Worm (Caenorhabditis elegans) whole organism, L4/young adult: Measurements from ENCODE around the gene M176.5.

Source experiments
- W03F9.2 ChIP-seq: fragments of 150-350 bp; optimal IDR thresholded peaks from 2 replicates; lab custom pipeline; 2014; ENCODE audit warnings: missing biosample characterization, missing genetic modification characterization
- dao-5 ChIP-seq: sonication (generic microtip); optimal IDR thresholded peaks from 2 replicates; lab custom pipeline; 2016; ENCODE audit warnings: missing genotype, missing genetic modification characterization, moderate library complexity, missing compliant biosample characterization
- him-1 ChIP-seq: sonication (generic microtip); optimal IDR thresholded peaks from 2 replicates; lab custom pipeline; 2016; ENCODE audit warnings: missing genotype, missing genetic modification reagents, missing genetic modification characterization, missing compliant biosample characterization

DNA sequence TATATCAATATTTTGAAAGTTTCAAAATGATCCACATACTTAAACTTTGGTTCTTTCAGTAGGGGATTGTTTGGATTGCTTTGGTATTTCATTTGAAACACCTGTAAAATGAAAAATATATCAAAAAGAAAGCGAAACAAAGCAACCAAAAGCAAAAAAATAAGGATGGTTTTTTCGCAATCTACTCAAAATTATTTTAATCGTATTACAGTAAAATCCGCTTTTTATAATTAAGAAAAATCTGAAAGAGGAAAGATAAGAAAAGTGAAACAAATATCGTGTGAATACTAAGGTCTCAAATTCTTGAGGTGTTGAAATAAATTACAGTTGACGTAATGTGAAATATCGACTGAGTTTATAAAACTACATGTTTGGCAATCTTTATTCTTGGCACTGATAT, 38.6 kb upstream of the M176.5 start, which contains the start of gene chil-22:
- TF ChIP-seq W03F9.2 (no peak), him-1 (tag; lab: Kevin White, UChicago) (no peak), dao-5 (tag; lab: Kevin White, UChicago) (no peak)
